Worm (Caenorhabditis elegans) whole organism, L4 larva: ENCODE measurements around the gene ZK6.6.

Experiments
- F10B5.3 ChIP-seq: sonication (generic microtip); optimal IDR thresholded peaks from 2 replicates; lab custom pipeline; 2016; ENCODE audit warnings: mild to moderate bottlenecking, missing genetic modification characterization, missing compliant biosample characterization
- F26F4.8 ChIP-seq: fragments of 200-800 bp; sonication (Bioruptor generic); conservative IDR thresholded peaks from 2 replicates; pipeline ENCODE4 v1.3.6; 2022; ENCODE audit warnings: missing genetic modification characterization, missing compliant biosample characterization
- ceh-82 ChIP-seq: sonication (generic microtip); optimal IDR thresholded peaks from 2 replicates; lab custom pipeline; 2017; ENCODE audit warnings: missing biosample characterization, missing genetic modification characterization
- ces-1 ChIP-seq: fragments of 150-350 bp; sonication (generic microtip); optimal IDR thresholded peaks from 4 replicates; lab custom pipeline; 2014; ENCODE audit warnings: missing biosample characterization, missing genetic modification reagents, missing genetic modification characterization
- daf-16 ChIP-seq, 3 experiments: sonication (generic microtip); optimal IDR thresholded peaks; 2 replicates each; lab custom pipeline; 2016 to 2017; ENCODE audit warnings: missing genetic modification characterization in 3 of 3, missing genetic modification reagents in 3 of 3, mild to moderate bottlenecking in 2 of 3, missing compliant biosample characterization in 2 of 3, missing biosample characterization in 1 of 3, moderate library complexity in 1 of 3
- daf-8 ChIP-seq: fragments of 200-800 bp; sonication (Bioruptor generic); IDR thresholded peaks from 2 replicates; pipeline ENCODE4 v1.3.6; 2022; ENCODE audit warnings: missing genetic modification characterization, missing compliant biosample characterization
- dmd-6 ChIP-seq: fragments of 200-800 bp; sonication (Bioruptor generic); IDR thresholded peaks from 2 replicates; pipeline ENCODE4 v1.3.6; 2022; ENCODE audit warnings: missing genetic modification reagents, missing genetic modification characterization, missing compliant biosample characterization
- dmd-9 ChIP-seq: fragments of 200-800 bp; sonication (Bioruptor generic); IDR thresholded peaks from 2 replicates; pipeline ENCODE4 v1.3.6; 2022; ENCODE audit warnings: missing genetic modification reagents, missing genetic modification characterization, missing compliant biosample characterization
- egl-43 ChIP-seq: fragments of 200-800 bp; sonication (Bioruptor generic); IDR thresholded peaks from 2 replicates; pipeline ENCODE4 v1.3.6; 2022; ENCODE audit warnings: missing genetic modification reagents, missing genetic modification characterization, missing compliant biosample characterization
- fkh-10 ChIP-seq: fragments of 150-350 bp; optimal IDR thresholded peaks from 2 replicates; lab custom pipeline; 2014; ENCODE audit warnings: missing biosample characterization, missing genetic modification reagents, missing genetic modification characterization
- hif-1 ChIP-seq, 2 experiments: sonication (generic microtip); optimal IDR thresholded peaks; 2 replicates each; lab custom pipeline; 2016 to 2017; ENCODE audit warnings: missing compliant biosample characterization in 2 of 2, missing genetic modification characterization in 2 of 2, missing genetic modification reagents in 2 of 2, missing genotype in 2 of 2, mild to moderate bottlenecking in 1 of 2
- hlh-11 ChIP-seq: fragments of 200-800 bp; sonication (Bioruptor generic); optimal IDR thresholded peaks from 2 replicates; lab custom pipeline; 2018; ENCODE audit warnings: mild to moderate bottlenecking, missing genetic modification characterization, missing compliant biosample characterization
- hlh-30 ChIP-seq: sonication (generic microtip); optimal IDR thresholded peaks from 2 replicates; lab custom pipeline; 2017; ENCODE audit warnings: antibody characterized with exemption, mild to moderate bottlenecking, missing genetic modification characterization, missing compliant biosample characterization; ENCODE audit not compliant: insufficient read depth
- lin-13 ChIP-seq: fragments of 150-350 bp; optimal IDR thresholded peaks from 2 replicates; lab custom pipeline; 2014; ENCODE audit warnings: missing biosample characterization, missing genetic modification reagents, missing genetic modification characterization
- lin-39 ChIP-seq: fragments of 150-350 bp; optimal IDR thresholded peaks from 2 replicates; lab custom pipeline; 2014; ENCODE audit warnings: missing biosample characterization, missing genetic modification reagents, missing genetic modification characterization
- lir-3 ChIP-seq: sonication (generic microtip); optimal IDR thresholded peaks from 2 replicates; lab custom pipeline; 2016; ENCODE audit warnings: mild to moderate bottlenecking, missing genetic modification characterization, missing compliant biosample characterization
- mep-1 ChIP-seq: fragments of 150-350 bp; sonication (generic microtip); optimal IDR thresholded peaks from 3 replicates; lab custom pipeline; 2014; ENCODE audit warnings: missing biosample characterization, missing genetic modification characterization
- mes-2 ChIP-seq: sonication (generic microtip); optimal IDR thresholded peaks from 2 replicates; lab custom pipeline; 2016; ENCODE audit warnings: missing genotype, mild to moderate bottlenecking, missing genetic modification characterization, missing compliant biosample characterization; ENCODE audit not compliant: poor library complexity, severe bottlenecking
- mxl-2 ChIP-seq: fragments of 200-800 bp; sonication (Bioruptor generic); conservative IDR thresholded peaks from 2 replicates; pipeline ENCODE4 v1.3.6; 2022; ENCODE audit warnings: missing genetic modification reagents, missing genetic modification characterization, missing compliant biosample characterization
- nhr-10 ChIP-seq: fragments of 150-350 bp; optimal IDR thresholded peaks from 2 replicates; lab custom pipeline; 2014; ENCODE audit warnings: missing biosample characterization, missing genetic modification characterization
- nhr-102 ChIP-seq: sonication (generic microtip); optimal IDR thresholded peaks from 2 replicates; lab custom pipeline; 2016; ENCODE audit warnings: mild to moderate bottlenecking, missing genetic modification characterization, moderate library complexity, missing compliant biosample characterization
- nhr-237 ChIP-seq: sonication (generic microtip); optimal IDR thresholded peaks from 2 replicates; lab custom pipeline; 2017; ENCODE audit warnings: missing biosample characterization, missing genetic modification characterization
- nhr-25 ChIP-seq: sonication (generic microtip); optimal IDR thresholded peaks from 2 replicates; lab custom pipeline; 2017; ENCODE audit warnings: missing genetic modification characterization, mild to moderate bottlenecking, missing compliant biosample characterization, antibody characterized with exemption, moderate library complexity, borderline replicate concordance; ENCODE audit not compliant: insufficient read depth
- nhr-28 ChIP-seq: fragments of 150-350 bp; optimal IDR thresholded peaks from 2 replicates; lab custom pipeline; 2014; ENCODE audit warnings: missing biosample characterization, missing genetic modification characterization
- nhr-48 ChIP-seq: sonication (generic microtip); optimal IDR thresholded peaks from 2 replicates; lab custom pipeline; 2016; ENCODE audit warnings: mild to moderate bottlenecking, missing genetic modification characterization, missing compliant biosample characterization
- pha-4 ChIP-seq, 2 experiments: fragments of 150-350 bp in 1 of 2; fragments of 200-800 bp in 1 of 2; sonication (Bioruptor generic) in 1 of 2; IDR thresholded peaks in 1 of 2; optimal IDR thresholded peaks in 1 of 2; 2 replicates each; pipeline versions ENCODE4 v1.3.6 to Lab custom; 2014 to 2022; ENCODE audit warnings: missing genetic modification characterization in 2 of 2, missing genetic modification reagents in 2 of 2, missing biosample characterization in 1 of 2, missing compliant biosample characterization in 1 of 2
- php-3 ChIP-seq: fragments of 200-800 bp; sonication (Bioruptor generic); IDR thresholded peaks from 2 replicates; pipeline ENCODE4 v1.3.6; 2022; ENCODE audit warnings: missing genetic modification reagents, missing genetic modification characterization, missing compliant biosample characterization
- pqm-1 ChIP-seq: sonication (generic microtip); optimal IDR thresholded peaks from 2 replicates; lab custom pipeline; 2017; ENCODE audit warnings: missing biosample characterization, missing genetic modification characterization
- sdz-12 ChIP-seq: fragments of 200-800 bp; sonication (Bioruptor generic); optimal IDR thresholded peaks from 2 replicates; lab custom pipeline; 2018; ENCODE audit warnings: mild to moderate bottlenecking, missing genetic modification characterization, missing compliant biosample characterization
- spr-1 ChIP-seq: sonication (generic microtip); optimal IDR thresholded peaks from 2 replicates; lab custom pipeline; 2016; ENCODE audit warnings: mild to moderate bottlenecking, missing genetic modification characterization, missing compliant biosample characterization
- unc-39 ChIP-seq: sonication (generic microtip); optimal IDR thresholded peaks from 2 replicates; lab custom pipeline; 2017; ENCODE audit warnings: missing biosample characterization, missing genetic modification characterization
- unc-62 ChIP-seq, 3 experiments: fragments of 150-350 bp in 1 of 3; sonication (generic microtip); optimal IDR thresholded peaks in 2 of 3; peaks in 1 of 3; 1 replicate in 1 of 3; 2 replicates in 2 of 3; lab custom pipeline; 2014 to 2017; ENCODE audit warnings: missing biosample characterization in 3 of 3, missing genetic modification characterization in 3 of 3, missing genetic modification reagents in 3 of 3, missing genotype in 1 of 3

The ZK6.6 gene

ce11 chrV:415072-415471 lies 26.6 kb downstream of the ZK6.6 start (continued):
- TF ChIP-seq nhr-102 (no peak), ceh-82 (tag; lab: Kevin White, UChicago) (no peak), mes-2 (tag; lab: Kevin White, UChicago) (no peak), daf-8 (GFP tag; lab: Robert Waterston, UW) (no peak), ces-1 (GFP tag; lab: Kevin White, UChicago) (no peak), nhr-25 (tag; lab: Kevin White, UChicago) (no peak), lin-13 (no peak), nhr-237 (tag; lab: Kevin White, UChicago) (no peak), dmd-6 (GFP tag; lab: Robert Waterston, UW) (peak; percentile 55; the same call in 1 of the 2 replicates), hif-1 (tag; optimal IDR thresholded peaks at IDR 0.05; lab: Kevin White, UChicago) (no peak), egl-43 (GFP tag; lab: Robert Waterston, UW) (no peak), mep-1 (no peak), php-3 (GFP tag; lab: Robert Waterston, UW) (peak; percentile 61), pha-4 (GFP tag; IDR thresholded peaks at IDR 0.05; lab: Robert Waterston, UW) (no peak), pha-4 (tag; optimal IDR thresholded peaks at IDR 0.05; lab: Kevin White, UChicago) (no peak), F10B5.3 (no peak)

- TF ChIP-seq daf-16 (GFP tag; optimal IDR thresholded peaks at IDR 0.05; lab: Kevin White, UChicago) (no peak), daf-16 (tag; optimal IDR thresholded peaks at IDR 0.05; lab: Kevin White, UChicago) (peak; percentile 10), mes-2 (tag; lab: Kevin White, UChicago) (no peak), pqm-1 (tag; lab: Kevin White, UChicago) (peak; percentile 17), nhr-10 (tag; lab: Kevin White, UChicago) (no peak), nhr-28 (tag; lab: Kevin White, UChicago) (peak; percentile 33), lir-3 (tag; lab: Kevin White, UChicago) (no peak), unc-62 (GFP tag; optimal IDR thresholded peaks at IDR 0.05 in 1 of 2; lab: Kevin White, UChicago) (peak in 1 of 2 experiments; percentile 78), unc-62 (tag; optimal IDR thresholded peaks at IDR 0.05; lab: Kevin White, UChicago) (no peak), dmd-6 (GFP tag; lab: Robert Waterston, UW) (peak; percentile 90), mxl-2 (GFP tag; lab: Robert Waterston, UW) (0 out of 2 replicates have a peak, but pooled peaks have one; percentile 51), hlh-30 (no peak), hlh-11 (peak; percentile 46), spr-1 (tag; lab: Kevin White, UChicago) (no peak), nhr-48 (tag; lab: Kevin White, UChicago) (peak; percentile 38)
- TF ChIP-seq, all 104 proteins: peak for 8
Observed at ce11 chrV:417656-418353, 29.3 kb downstream of the ZK6.6 start, which contains the start of gene irg-8. irg-8 (minus strand) TSS chrV:417706.

DNA sequence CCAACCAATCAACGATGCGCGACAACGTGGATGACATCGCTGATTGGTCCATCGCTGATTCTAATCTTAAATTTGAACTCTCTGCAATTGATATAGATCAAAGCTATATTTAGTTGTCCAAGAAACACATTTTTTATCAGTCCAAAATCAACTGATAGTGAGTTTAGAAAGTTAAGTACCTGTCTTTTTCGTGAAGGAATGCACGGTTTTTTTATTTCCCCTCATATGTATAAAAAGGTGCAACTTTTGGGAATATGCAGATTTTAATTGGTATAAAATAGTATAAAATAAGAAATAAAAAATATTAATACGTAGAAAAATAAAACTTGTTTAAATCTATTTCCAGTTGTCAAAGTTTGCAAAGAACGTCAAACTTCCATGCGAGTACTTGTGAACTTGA lies 29.9 kb downstream of the ZK6.6 start, which contains the start of gene Y39D8A.1:
Gene Y39D8A.1 (plus strand): TSS at position 301 of the 400 bp plus-strand sequence.
- no peak for TF ChIP-seq sdz-12 (GFP tag; lab: Kevin White, UChicago)
- TF ChIP-seq ceh-82 (tag; lab: Kevin White, UChicago): no peak
- TF ChIP-seq daf-16 (GFP tag; optimal IDR thresholded peaks at IDR 0.05; lab: Kevin White, UChicago): no peak
- peak; percentile 30 for TF ChIP-seq daf-16 (tag; optimal IDR thresholded peaks at IDR 0.05; lab: Kevin White, UChicago)

- TF ChIP-seq F26F4.8 (GFP tag; lab: Robert Waterston, UW) (no peak), ceh-82 (tag; lab: Kevin White, UChicago) (no peak), sdz-12 (GFP tag; lab: Kevin White, UChicago) (no peak), dmd-9 (GFP tag; lab: Robert Waterston, UW) (no peak), unc-39 (no peak), fkh-10 (GFP tag; lab: Kevin White, UChicago) (no peak), lin-39 (no peak), pqm-1 (tag; lab: Kevin White, UChicago) (peak; percentile 20), mes-2 (tag; lab: Kevin White, UChicago) (no peak)
Observed at ce11 chrV:422133-422532, 33.6 kb downstream of the ZK6.6 start, which contains the start of gene dod-20. dod-20 (plus strand) TSS chrV:422433.
